Fruit fly (Drosophila melanogaster) whole organism: ENCODE data around the gene CG15696.

Source experiments
- CG8478 ChIP-seq: fragments of >200 bp; optimal IDR thresholded peaks from 2 replicates; lab custom pipeline; 2018; ENCODE audit warnings: inconsistent platforms
- Dll ChIP-seq: fragments of >200 bp; optimal IDR thresholded peaks from 2 replicates; lab custom pipeline; 2017
- EcR ChIP-seq, 2 experiments: fragments of >200 bp; optimal IDR thresholded peaks; 2 replicates each; lab custom pipeline; 2017; ENCODE audit warnings: missing biosample characterization in 2 of 2, missing genetic modification characterization in 2 of 2, missing genetic modification reagents in 2 of 2
- pan ChIP-seq: fragments of >200 bp; optimal IDR thresholded peaks from 2 replicates; lab custom pipeline; 2017
- psq ChIP-seq: fragments of >200 bp; optimal IDR thresholded peaks from 2 replicates; lab custom pipeline; 2017
- usp ChIP-seq: fragments of >200 bp; optimal IDR thresholded peaks from 2 replicates; lab custom pipeline; 2017; ENCODE audit warnings: missing biosample characterization, missing genetic modification characterization, mixed read lengths

CG15696 gene

DNA sequence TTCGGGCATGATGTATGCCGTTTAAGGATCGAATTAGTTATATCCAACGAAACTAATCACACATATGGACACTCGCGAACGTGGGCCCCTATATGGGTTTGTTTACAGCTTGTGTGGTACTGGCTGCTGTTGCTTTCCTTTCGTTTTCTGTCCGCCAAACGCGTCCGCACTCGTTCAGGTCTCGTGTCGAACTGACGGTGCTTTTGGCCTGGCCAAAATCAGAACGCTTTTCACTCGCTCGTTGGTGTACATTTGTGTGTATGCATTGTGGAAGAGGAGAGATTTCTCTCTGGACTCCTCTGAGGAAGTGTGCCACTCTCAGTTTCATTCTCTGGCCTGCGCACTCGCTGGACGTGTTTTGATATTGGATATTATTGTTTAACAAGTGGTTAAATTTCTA is 50.3 kb downstream of the CG15696 start, which contains the start of gene Ktl:
Gene Ktl (minus strand): TSS at position 193 of the 400 bp plus-strand sequence.
- TF ChIP-seq Dll = no peak
- no peak for TF ChIP-seq pan (lab: Kevin White, UChicago)
- TF ChIP-seq CG8478 (lab: Kevin White, UChicago) = no peak
- no peak for TF ChIP-seq psq (lab: Kevin White, UChicago)
- no peak for TF ChIP-seq usp (GFP tag; lab: Kevin White, UChicago)
- no peak for TF ChIP-seq EcR (GFP tag; optimal IDR thresholded peaks at IDR 0.05; lab: Kevin White, UChicago)
